Fruit fly (Drosophila melanogaster) whole organism, embryonic: Measurements from ENCODE around the gene Rab7.
A peak's percentile ranks its signal among the peaks of the same experiment; 100 is the strongest.

Experiments used
- CG11504 ChIP-seq: fragments of 200-800 bp; sonication (Bioruptor generic); optimal IDR thresholded peaks from 3 replicates; lab custom pipeline; 2019; ENCODE audit warnings: missing biosample characterization, mild to moderate bottlenecking, missing genetic modification characterization, moderate library complexity
- CG12155 ChIP-seq: fragments of 200-800 bp; sonication (Bioruptor generic); optimal IDR thresholded peaks from 3 replicates; lab custom pipeline; 2016; ENCODE audit warnings: missing biosample characterization, missing genetic modification characterization
- CG2678 ChIP-seq: fragments of 200-800 bp; sonication (Bioruptor generic); optimal IDR thresholded peaks from 3 replicates; lab custom pipeline; 2019; ENCODE audit warnings: missing biosample characterization, mild to moderate bottlenecking, missing genetic modification characterization, moderate library complexity
- CG9437 ChIP-seq: fragments of 200-800 bp; sonication (Bioruptor generic); optimal IDR thresholded peaks from 2 replicates; lab custom pipeline; 2018; ENCODE audit warnings: missing biosample characterization, mild to moderate bottlenecking, missing genetic modification characterization
- Meics ChIP-seq: fragments of 200-800 bp; sonication (Bioruptor generic); optimal IDR thresholded peaks from 2 replicates; lab custom pipeline; 2017; ENCODE audit warnings: missing biosample characterization, mild to moderate bottlenecking, missing genetic modification characterization
- Nf-YB ChIP-seq: fragments of 200-800 bp; sonication (Bioruptor generic); optimal IDR thresholded peaks from 3 replicates; lab custom pipeline; 2019; ENCODE audit warnings: missing biosample characterization, mild to moderate bottlenecking, missing genetic modification characterization, moderate library complexity
- ara ChIP-seq: fragments of 200-800 bp; sonication (Bioruptor generic); IDR thresholded peaks from 2 replicates; pipeline ENCODE4 v1.3.6; 2022; ENCODE audit warnings: missing biosample characterization, missing genetic modification characterization
- ase ChIP-seq: fragments of 200-800 bp; sonication (Bioruptor generic); IDR thresholded peaks from 3 replicates; pipeline ENCODE4 v1.3.6; 2022; ENCODE audit warnings: missing biosample characterization, missing genetic modification characterization
- crp ChIP-seq, 2 experiments: fragments of 200-800 bp; sonication (Bioruptor generic); optimal IDR thresholded peaks; 2 replicates in 1 of 2; 3 replicates in 1 of 2; lab custom pipeline; 2017; ENCODE audit warnings: missing biosample characterization in 2 of 2, missing genetic modification characterization in 2 of 2, mild to moderate bottlenecking in 1 of 2, moderate library complexity in 1 of 2
- kay ChIP-seq: fragments of 200-800 bp; sonication (Bioruptor generic); optimal IDR thresholded peaks from 2 replicates; lab custom pipeline; 2016; ENCODE audit warnings: missing biosample characterization, missing genetic modification characterization
- nom ChIP-seq: fragments of 200-800 bp; sonication (Bioruptor generic); optimal IDR thresholded peaks from 2 replicates; lab custom pipeline; 2017; ENCODE audit warnings: missing biosample characterization, missing genetic modification characterization, mild to moderate bottlenecking, moderate library complexity, missing genetic modification reagents

The Rab7 gene

dm6 chr3R:24038736-24039556 lies 46.1 kb downstream of the Rab7 start, which contains the start of gene Miro (continued):
- TF ChIP-seq Nf-YB (GFP tag; lab: Kevin White, UChicago) (no peak), Meics (no peak), kay (peak; percentile 15), nom (GFP tag; lab: Kevin White, UChicago) (peak; percentile 63), CG12155 (GFP tag; lab: Kevin White, UChicago) (peak; percentile 92), ase (GFP tag; lab: Robert Waterston, UW) (no peak), ara (0 out of 2 replicates have a peak, but pooled peaks have one; percentile 13), CG9437 (GFP tag; lab: Kevin White, UChicago) (no peak), CG2678 (tag; lab: Kevin White, UChicago) (no peak), CG11504 (tag; lab: Kevin White, UChicago) (no peak), crp (GFP tag; optimal IDR thresholded peaks at IDR 0.05; lab: Kevin White, UChicago) (peak in 1 of 2 experiments; percentile 71)
